Fruit fly (Drosophila melanogaster): ENCODE measurements around the gene east.

east gene

DNA sequence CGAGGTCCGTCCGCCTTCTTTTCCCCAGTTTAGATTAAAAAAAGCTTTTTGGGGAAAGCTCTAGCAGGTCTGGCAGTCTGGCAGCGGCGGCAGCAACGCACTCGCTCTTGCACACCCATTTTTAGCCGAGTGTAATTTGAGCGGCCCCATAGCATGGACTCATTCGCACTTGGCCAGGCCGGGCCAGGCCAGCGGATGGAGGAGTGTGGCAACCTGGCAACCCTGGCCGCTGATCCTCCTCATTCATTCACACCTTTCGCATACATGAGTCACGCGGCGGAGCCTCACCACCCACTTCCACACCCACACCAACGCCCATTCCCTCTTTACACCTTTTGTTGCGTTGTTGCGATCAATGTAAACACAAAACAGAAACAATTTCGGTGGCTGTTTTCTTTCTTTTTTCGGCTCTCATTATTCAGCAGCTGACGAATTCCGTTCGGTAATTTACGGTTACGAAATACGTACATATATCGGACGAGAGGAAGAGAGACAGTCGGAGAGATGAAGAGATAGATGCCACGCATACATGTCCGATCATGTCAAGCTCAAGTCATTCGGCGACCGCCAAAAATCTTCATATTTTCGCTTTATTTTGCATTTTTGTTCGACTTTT lies 22.3 kb downstream of the east start:
- TF ChIP-seq psq (optimal IDR thresholded peaks at IDR 0.05), result no peak
- TF ChIP-seq usp (GFP tag; optimal IDR thresholded peaks at IDR 0.05), result no peak
- TF ChIP-seq EcR (GFP tag; optimal IDR thresholded peaks at IDR 0.05), result no peak
- no peak for TF ChIP-seq Dll (optimal IDR thresholded peaks at IDR 0.05)
- TF ChIP-seq pan (optimal IDR thresholded peaks at IDR 0.05), result no peak
- TF ChIP-seq CG8478 (optimal IDR thresholded peaks at IDR 0.05), result no peak

- TF ChIP-seq pan (optimal IDR thresholded peaks at IDR 0.05), result no peak
- TF ChIP-seq Dll (optimal IDR thresholded peaks at IDR 0.05), result no peak
- TF ChIP-seq psq (optimal IDR thresholded peaks at IDR 0.05), result no peak
- TF ChIP-seq usp (GFP tag; optimal IDR thresholded peaks at IDR 0.05), result no peak
- no peak for TF ChIP-seq EcR (GFP tag; optimal IDR thresholded peaks at IDR 0.05)
- no peak for TF ChIP-seq CG8478 (optimal IDR thresholded peaks at IDR 0.05)
Observed at dm6 chrX:2036383-2036782, 25.7 kb downstream of the east start.

DNA sequence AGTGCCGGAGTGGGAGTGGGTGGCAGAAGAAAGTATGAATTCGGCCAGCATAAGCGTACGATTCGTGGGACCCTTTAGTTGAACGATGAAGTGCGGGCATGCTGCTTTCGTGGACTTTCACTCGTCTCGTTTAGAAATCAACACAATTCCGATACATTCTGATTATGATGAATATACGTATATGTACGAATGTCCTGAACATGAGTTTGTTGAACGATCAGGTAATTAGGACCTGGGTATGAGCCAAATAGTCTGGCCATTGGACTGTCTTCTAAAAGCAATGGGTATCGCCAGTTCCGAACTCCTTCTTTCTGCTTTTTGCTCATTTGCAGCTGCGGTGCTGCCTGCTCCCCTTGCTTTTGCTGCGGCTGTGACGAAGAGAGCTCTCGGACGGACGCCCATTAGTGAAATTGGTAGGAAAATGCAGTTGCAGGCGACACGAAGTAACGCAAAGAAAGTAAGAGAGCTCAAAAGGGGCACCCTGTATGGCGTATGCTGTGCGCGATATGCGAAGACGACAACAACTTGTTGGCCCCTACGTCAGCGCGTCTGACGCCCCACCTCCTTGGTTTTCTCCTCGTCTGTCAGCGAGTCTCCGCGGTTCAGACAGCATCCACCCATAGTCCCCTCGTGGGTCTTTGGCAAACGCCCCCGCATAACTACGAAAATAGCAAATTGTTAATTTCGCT lies 26.3 kb downstream of the east start:
- TF ChIP-seq pan (optimal IDR thresholded peaks at IDR 0.05) (peak; percentile 92), CG8478 (optimal IDR thresholded peaks at IDR 0.05) (no peak), EcR (GFP tag; optimal IDR thresholded peaks at IDR 0.05) (no peak)

dm6 chrX:2037605-2038004 lies 26.9 kb downstream of the east start:
- TF ChIP-seq EcR (GFP tag; optimal IDR thresholded peaks at IDR 0.05), result no peak
- TF ChIP-seq pan (optimal IDR thresholded peaks at IDR 0.05), result no peak
- TF ChIP-seq Dll (optimal IDR thresholded peaks at IDR 0.05), result no peak
- TF ChIP-seq usp (GFP tag; optimal IDR thresholded peaks at IDR 0.05), result no peak
- no peak for TF ChIP-seq psq (optimal IDR thresholded peaks at IDR 0.05)
- TF ChIP-seq CG8478 (optimal IDR thresholded peaks at IDR 0.05), result no peak

DNA sequence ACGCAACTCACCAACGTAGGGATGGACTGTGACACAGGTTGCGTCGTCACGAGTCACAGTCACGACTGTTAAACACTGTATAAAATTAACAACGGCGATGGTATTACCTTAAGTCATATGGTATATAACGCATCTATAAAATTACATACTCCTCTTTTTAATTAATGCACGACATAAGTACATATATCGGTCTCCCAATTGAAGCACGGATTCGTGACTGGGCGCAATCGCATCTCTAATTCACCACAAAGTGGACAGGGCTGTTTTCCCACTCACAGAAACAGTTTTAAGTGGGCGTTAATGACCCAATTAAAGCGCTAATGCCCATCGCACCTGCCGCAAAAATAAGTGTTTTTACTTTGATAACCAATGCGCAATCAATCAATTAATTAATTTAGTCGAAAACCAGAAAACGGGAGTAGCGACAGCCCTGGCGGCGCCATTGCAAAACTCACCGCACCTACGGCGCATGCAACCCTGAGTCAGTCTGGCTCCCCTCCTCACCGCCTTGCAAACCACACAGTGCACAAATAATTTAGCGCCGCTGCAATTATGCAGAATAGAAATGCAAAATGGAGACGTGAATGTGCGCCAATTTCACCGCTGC lies 30.8 kb downstream of the east start, which contains the start of gene CG4313:
CG4313 (plus strand) TSS at position 557 of the 607 bp plus-strand sequence.
- TF ChIP-seq psq (optimal IDR thresholded peaks at IDR 0.05) (no peak), usp (GFP tag; optimal IDR thresholded peaks at IDR 0.05) (no peak), Dll (optimal IDR thresholded peaks at IDR 0.05) (no peak), EcR (GFP tag; optimal IDR thresholded peaks at IDR 0.05) (no peak), pan (optimal IDR thresholded peaks at IDR 0.05) (no peak), CG8478 (optimal IDR thresholded peaks at IDR 0.05) (no peak)

dm6 chrX:2041981-2042847 lies 31.6 kb downstream of the east start, which contains the start of the genes Actn and usp:
Gene Actn (minus strand): TSS chrX:2042311.
Gene usp (minus strand): TSS chrX:2042311.
- TF ChIP-seq CG8478 (optimal IDR thresholded peaks at IDR 0.05) (no peak), psq (optimal IDR thresholded peaks at IDR 0.05) (no peak), usp (GFP tag; optimal IDR thresholded peaks at IDR 0.05) (no peak), EcR (GFP tag; optimal IDR thresholded peaks at IDR 0.05) (no peak), Dll (optimal IDR thresholded peaks at IDR 0.05) (peak; percentile 39), pan (optimal IDR thresholded peaks at IDR 0.05) (no peak)

dm6 chrX:2043660-2044397 lies 33.2 kb downstream of the east start, which contains the start of gene CG4325:
Gene CG4325 (minus strand): TSS chrX:2043818.
- TF ChIP-seq pan (optimal IDR thresholded peaks at IDR 0.05) (no peak), Dll (optimal IDR thresholded peaks at IDR 0.05) (no peak), psq (optimal IDR thresholded peaks at IDR 0.05) (no peak), usp (GFP tag; optimal IDR thresholded peaks at IDR 0.05) (no peak), EcR (GFP tag; optimal IDR thresholded peaks at IDR 0.05) (no peak), CG8478 (optimal IDR thresholded peaks at IDR 0.05) (no peak)

DNA sequence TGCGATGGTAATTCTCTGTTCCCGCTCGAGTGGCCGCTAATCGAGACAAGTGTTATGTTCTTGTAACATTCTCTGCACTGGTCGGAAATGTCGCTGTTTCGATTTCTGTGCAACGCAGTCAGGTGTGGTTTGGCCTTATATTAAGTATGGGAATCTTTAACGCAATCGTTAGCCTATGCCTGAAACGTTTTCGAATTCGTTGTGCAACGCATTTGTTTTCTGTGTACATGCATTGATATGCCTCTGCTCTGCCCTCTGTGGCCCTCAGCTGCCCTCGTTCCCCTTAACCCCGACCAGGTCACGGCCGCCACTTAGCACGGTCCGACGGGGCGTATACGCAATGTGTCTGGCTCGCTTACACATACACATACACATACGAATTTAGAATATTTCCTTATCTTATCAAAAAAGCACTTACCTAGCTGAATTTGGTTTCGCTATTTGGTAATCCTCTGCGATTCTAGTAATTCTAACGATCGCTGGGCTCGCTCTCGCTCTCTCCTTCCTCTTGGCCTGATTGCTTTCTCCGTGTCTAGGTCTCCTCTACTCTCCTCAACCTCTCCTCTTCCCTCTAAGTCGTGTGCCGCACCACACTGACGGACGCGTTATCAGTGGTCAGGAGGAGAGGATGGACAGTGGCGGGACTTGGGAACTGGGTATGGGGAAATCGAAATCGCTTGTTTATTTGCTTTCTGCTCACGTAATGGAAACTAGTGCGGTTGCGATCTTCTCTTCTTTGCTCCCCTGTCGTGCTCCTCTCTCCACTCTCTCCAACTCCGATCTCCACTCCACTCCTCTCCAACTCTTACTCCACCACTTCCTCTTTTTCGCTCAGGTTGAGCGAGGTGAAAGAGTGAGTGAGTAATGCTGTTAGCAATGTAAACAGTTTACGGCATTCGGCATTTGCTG lies 38.4 kb downstream of the east start:
- no peak for TF ChIP-seq CG8478 (optimal IDR thresholded peaks at IDR 0.05)
- TF ChIP-seq Dll (optimal IDR thresholded peaks at IDR 0.05), result no peak

DNA sequence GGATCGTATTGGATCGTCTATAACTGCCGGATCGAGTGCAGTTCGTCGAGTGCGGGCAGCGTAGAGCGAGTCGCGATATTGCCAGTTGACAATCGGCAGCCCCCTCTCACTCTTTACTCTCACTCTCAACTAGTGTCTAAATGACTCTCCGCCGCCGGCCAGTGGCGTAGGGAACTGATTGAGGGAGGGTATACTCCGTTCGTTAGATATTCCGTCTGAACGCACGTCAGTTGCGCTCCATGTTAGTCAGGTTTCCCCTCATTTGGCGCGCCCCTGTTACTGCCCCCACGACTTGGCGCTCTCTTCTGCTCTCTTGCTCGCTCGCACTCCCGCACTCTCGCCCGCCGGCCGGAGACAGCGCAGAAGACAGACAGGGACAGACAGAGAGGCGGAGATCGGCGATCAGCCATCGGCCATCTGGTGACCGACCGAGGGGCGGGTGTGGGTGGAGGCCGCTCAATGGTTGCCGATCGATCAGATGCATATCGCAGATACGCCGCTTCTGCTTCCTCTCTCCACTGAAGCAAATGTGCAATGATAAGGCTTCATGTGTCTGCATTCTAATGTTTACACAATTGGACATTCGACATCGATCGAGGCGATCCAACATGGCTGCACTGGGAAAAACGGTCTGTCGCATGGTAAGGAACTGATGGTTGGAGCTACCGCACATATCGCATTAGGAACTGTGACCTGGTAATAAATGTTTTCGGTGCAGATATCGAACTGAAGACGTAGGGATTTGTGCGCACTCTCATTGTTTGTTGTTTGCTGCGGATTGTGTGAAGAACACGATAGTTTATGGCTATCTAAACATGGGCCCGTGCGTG lies 39.6 kb downstream of the east start, which contains the start of gene moody:
moody (minus strand) TSS at position 51 of the 830 bp plus-strand sequence.
- TF ChIP-seq Dll (optimal IDR thresholded peaks at IDR 0.05) (peak; percentile 93), usp (GFP tag; optimal IDR thresholded peaks at IDR 0.05) (no peak), psq (optimal IDR thresholded peaks at IDR 0.05) (no peak), CG8478 (optimal IDR thresholded peaks at IDR 0.05) (no peak), pan (optimal IDR thresholded peaks at IDR 0.05) (no peak)

Measured in whole organism.